Worm (Caenorhabditis elegans): ENCODE results near the gene K02D10.8.

DNA sequence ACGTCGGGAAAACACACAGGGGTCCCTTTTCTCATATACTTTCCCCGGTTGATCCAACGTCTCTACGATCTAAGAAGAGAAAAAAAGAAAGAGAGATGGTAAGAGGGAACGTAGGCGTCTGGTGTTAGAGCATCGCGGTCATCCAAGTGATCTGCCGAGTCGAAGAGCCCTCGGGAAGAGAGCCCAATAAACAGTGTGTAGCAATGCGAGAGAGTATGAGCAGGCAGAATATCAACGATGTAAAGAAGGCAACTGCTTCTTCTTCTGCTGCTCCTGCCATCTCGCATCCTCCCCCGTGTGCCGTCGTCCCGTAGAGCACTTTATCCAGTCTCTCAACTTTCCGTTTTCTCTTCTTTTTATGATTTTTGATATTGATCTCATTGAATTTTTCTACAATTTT is 29.5 kb downstream of the K02D10.8 start:
- TF ChIP-seq hmg-1.2 (GFP tag; IDR thresholded peaks at IDR 0.05) (no peak), hsf-1 (GFP tag; IDR thresholded peaks at IDR 0.05) (no peak), unc-62 (GFP tag; optimal IDR thresholded peaks at IDR 0.05) (no peak), B0261.1 (tag; optimal IDR thresholded peaks at IDR 0.05) (no peak), snpc-4 (GFP tag; optimal IDR thresholded peaks at IDR 0.05) (no peak), snpc-4 (tag; optimal IDR thresholded peaks at IDR 0.05) (no peak), rpc-1 (optimal IDR thresholded peaks at IDR 0.05) (no peak), rpc-1 (tag; optimal IDR thresholded peaks at IDR 0.05) (no peak), tlf-1 (GFP tag; optimal IDR thresholded peaks at IDR 0.05) (no peak), lir-1 (GFP tag; conservative IDR thresholded peaks at IDR 0.05) (no peak), Y79H2A.3 (GFP tag; conservative IDR thresholded peaks at IDR 0.05) (no peak), ztf-25 (GFP tag; IDR thresholded peaks at IDR 0.05) (no peak), pbrm-1 (GFP tag; IDR thresholded peaks at IDR 0.05) (no peak), ama-1 (optimal IDR thresholded peaks at IDR 0.05) (no peak), ama-1 (GFP tag; optimal IDR thresholded peaks at IDR 0.05) (no peak), ceh-27 (GFP tag; optimal IDR thresholded peaks at IDR 0.05) (no peak)

Measured in whole organism, young adult.